Worm (Caenorhabditis elegans) whole organism, young adult: ENCODE data around the gene mrpl-21.
A peak's percentile ranks its signal among the peaks of the same experiment; 100 is the strongest.

Experiments
- B0336.3 ChIP-seq: fragments of 200-800 bp; sonication (Bioruptor generic); IDR thresholded peaks from 2 replicates; pipeline ENCODE4 v1.3.6; 2022; ENCODE audit warnings: missing genetic modification characterization, missing compliant biosample characterization
- D2030.7 ChIP-seq: fragments of 200-800 bp; sonication (Bioruptor generic); IDR thresholded peaks from 2 replicates; pipeline ENCODE4 v1.3.6; 2022; ENCODE audit warnings: missing genetic modification reagents, missing genetic modification characterization, missing compliant biosample characterization
- F22D6.2 ChIP-seq: sonication (generic microtip); optimal IDR thresholded peaks from 2 replicates; lab custom pipeline; 2016; ENCODE audit warnings: mild to moderate bottlenecking, missing genetic modification characterization, missing compliant biosample characterization
- F23B12.7 ChIP-seq: sonication (generic microtip); optimal IDR thresholded peaks from 2 replicates; lab custom pipeline; 2017; ENCODE audit warnings: missing genetic modification characterization, mild to moderate bottlenecking, missing compliant biosample characterization, antibody characterized with exemption, moderate library complexity; ENCODE audit not compliant: insufficient read depth
- F55B11.4 ChIP-seq: sonication (generic microtip); optimal IDR thresholded peaks from 2 replicates; lab custom pipeline; 2016; ENCODE audit warnings: missing compliant biosample characterization, missing genetic modification characterization, borderline replicate concordance; ENCODE audit not compliant: insufficient read depth
- Y56A3A.18 ChIP-seq: fragments of 200-800 bp; sonication (Bioruptor generic); IDR thresholded peaks from 2 replicates; pipeline ENCODE4 v1.3.6; 2022; ENCODE audit warnings: missing genetic modification reagents, missing genetic modification characterization, missing compliant biosample characterization
- Y79H2A.3 ChIP-seq: fragments of 200-800 bp; sonication (Bioruptor generic); conservative IDR thresholded peaks from 2 replicates; pipeline ENCODE4 v1.3.6; 2022; ENCODE audit warnings: missing genetic modification reagents, missing genetic modification characterization, missing compliant biosample characterization
- aptf-2 ChIP-seq: fragments of 200-800 bp; sonication (Bioruptor generic); conservative IDR thresholded peaks from 2 replicates; pipeline ENCODE4 v1.3.6; 2022; ENCODE audit warnings: missing genetic modification reagents, missing genetic modification characterization, missing compliant biosample characterization
- attf-3 ChIP-seq: fragments of 200-800 bp; sonication (Bioruptor generic); conservative IDR thresholded peaks from 2 replicates; pipeline ENCODE4 v1.3.6; 2022; ENCODE audit warnings: missing genetic modification reagents, missing genetic modification characterization, missing compliant biosample characterization
- attf-5 ChIP-seq: fragments of 200-800 bp; sonication (Bioruptor generic); optimal IDR thresholded peaks from 2 replicates; lab custom pipeline; 2018; ENCODE audit warnings: mild to moderate bottlenecking, missing genetic modification characterization, missing compliant biosample characterization
- bed-2 ChIP-seq: fragments of 200-800 bp; sonication (Bioruptor generic); IDR thresholded peaks from 2 replicates; pipeline ENCODE4 v1.3.6; 2022; ENCODE audit warnings: missing genetic modification reagents, missing genetic modification characterization, missing compliant biosample characterization
- cebp-1 ChIP-seq, 2 experiments: fragments of 200-800 bp in 1 of 2; sonication (Bioruptor generic) in 1 of 2; sonication (generic microtip) in 1 of 2; IDR thresholded peaks in 1 of 2; optimal IDR thresholded peaks in 1 of 2; 2 replicates each; pipeline versions ENCODE4 v1.3.6 to Lab custom; 2017 to 2022; ENCODE audit warnings: missing compliant biosample characterization in 2 of 2, missing genetic modification characterization in 2 of 2, mild to moderate bottlenecking in 1 of 2, missing genetic modification reagents in 1 of 2, moderate library complexity in 1 of 2
- ceh-27 ChIP-seq: fragments of 200-800 bp; sonication (Bioruptor generic); optimal IDR thresholded peaks from 2 replicates; lab custom pipeline; 2018; ENCODE audit warnings: mild to moderate bottlenecking, missing genetic modification characterization, moderate library complexity, missing compliant biosample characterization
- die-1 ChIP-seq: sonication (generic microtip); optimal IDR thresholded peaks from 2 replicates; lab custom pipeline; 2016; ENCODE audit warnings: missing genotype, mild to moderate bottlenecking, missing genetic modification characterization, missing compliant biosample characterization
- dpl-1 ChIP-seq: fragments of 150-350 bp; optimal IDR thresholded peaks from 2 replicates; lab custom pipeline; 2014; ENCODE audit warnings: missing biosample characterization, missing genetic modification reagents, missing genetic modification characterization
- egl-44 ChIP-seq: fragments of 200-800 bp; sonication (Bioruptor generic); IDR thresholded peaks from 2 replicates; pipeline ENCODE4 v1.3.6; 2022; ENCODE audit warnings: missing genetic modification reagents, missing genetic modification characterization, missing compliant biosample characterization
- ekl-4 ChIP-seq: fragments of 200-800 bp; sonication (Bioruptor generic); IDR thresholded peaks from 2 replicates; pipeline ENCODE4 v1.3.6; 2022; ENCODE audit warnings: missing genetic modification reagents, missing genetic modification characterization, missing compliant biosample characterization
- gei-17 ChIP-seq: fragments of 200-800 bp; sonication (Bioruptor generic); optimal IDR thresholded peaks from 2 replicates; lab custom pipeline; 2018; ENCODE audit warnings: mild to moderate bottlenecking, missing genetic modification characterization, missing compliant biosample characterization
- hmg-1.2 ChIP-seq: fragments of 200-800 bp; sonication (Bioruptor generic); IDR thresholded peaks from 2 replicates; pipeline ENCODE4 v1.3.6; 2022; ENCODE audit warnings: missing genetic modification reagents, missing genetic modification characterization, missing compliant biosample characterization
- hsf-1 ChIP-seq: fragments of 200-800 bp; sonication (Bioruptor generic); IDR thresholded peaks from 2 replicates; pipeline ENCODE4 v1.3.6; 2022; ENCODE audit warnings: missing genetic modification reagents, missing genetic modification characterization, missing compliant biosample characterization
- let-526 ChIP-seq: fragments of 200-800 bp; sonication (Bioruptor generic); IDR thresholded peaks from 2 replicates; pipeline ENCODE4 v1.3.6; 2022; ENCODE audit warnings: missing genetic modification reagents, missing genetic modification characterization, missing compliant biosample characterization
- let-607 ChIP-seq, 2 experiments: fragments of 200-800 bp in 1 of 2; sonication (Bioruptor generic) in 1 of 2; sonication (generic microtip) in 1 of 2; optimal IDR thresholded peaks; 2 replicates each; lab custom pipeline; 2016 to 2018; ENCODE audit warnings: mild to moderate bottlenecking in 2 of 2, missing compliant biosample characterization in 2 of 2, missing genetic modification characterization in 2 of 2, moderate library complexity in 2 of 2, missing genotype in 1 of 2
- lin-35 ChIP-seq, 3 experiments: fragments of 150-350 bp in 2 of 3; sonication (generic microtip) in 1 of 3; optimal IDR thresholded peaks; 2 replicates each; lab custom pipeline; 2014 to 2018; ENCODE audit warnings: missing biosample characterization in 3 of 3, missing genetic modification characterization in 3 of 3, missing genetic modification reagents in 3 of 3
- lin-54 ChIP-seq: fragments of 200-800 bp; sonication (Bioruptor generic); optimal IDR thresholded peaks from 2 replicates; lab custom pipeline; 2018; ENCODE audit warnings: mild to moderate bottlenecking, missing genetic modification characterization, missing compliant biosample characterization
- lsl-1 ChIP-seq: fragments of 200-800 bp; sonication (Bioruptor generic); optimal IDR thresholded peaks from 2 replicates; lab custom pipeline; 2018; ENCODE audit warnings: mild to moderate bottlenecking, missing genetic modification characterization, moderate library complexity, missing compliant biosample characterization
- lsy-27 ChIP-seq: sonication (generic microtip); optimal IDR thresholded peaks from 2 replicates; lab custom pipeline; 2017; ENCODE audit warnings: missing genetic modification characterization, mild to moderate bottlenecking, missing compliant biosample characterization, antibody characterized with exemption, missing genotype, borderline replicate concordance; ENCODE audit not compliant: insufficient read depth
- madf-6 ChIP-seq: fragments of 200-800 bp; sonication (Bioruptor generic); IDR thresholded peaks from 2 replicates; pipeline ENCODE4 v1.3.6; 2022; ENCODE audit warnings: missing genetic modification reagents, missing genetic modification characterization, missing compliant biosample characterization
- madf-8 ChIP-seq: fragments of 200-800 bp; sonication (Bioruptor generic); conservative IDR thresholded peaks from 2 replicates; pipeline ENCODE4 v1.3.6; 2022; ENCODE audit warnings: missing genetic modification reagents, missing genetic modification characterization, missing compliant biosample characterization
- mxl-1 ChIP-seq: sonication (generic microtip); optimal IDR thresholded peaks from 2 replicates; lab custom pipeline; 2016; ENCODE audit warnings: missing genetic modification characterization, missing compliant biosample characterization
- nfyb-1 ChIP-seq: fragments of 200-800 bp; sonication (Bioruptor generic); IDR thresholded peaks from 2 replicates; pipeline ENCODE4 v1.3.6; 2022; ENCODE audit warnings: missing genetic modification reagents, missing genetic modification characterization, missing compliant biosample characterization
- nhr-120 ChIP-seq: fragments of 200-800 bp; sonication (Bioruptor generic); IDR thresholded peaks from 2 replicates; pipeline ENCODE4 v1.3.6; 2022; ENCODE audit warnings: missing genetic modification characterization, missing compliant biosample characterization
- nhr-80 ChIP-seq: sonication (generic microtip); optimal IDR thresholded peaks from 2 replicates; lab custom pipeline; 2016; ENCODE audit warnings: missing genetic modification characterization, missing compliant biosample characterization
- nhr-90 ChIP-seq: sonication (generic microtip); optimal IDR thresholded peaks from 2 replicates; lab custom pipeline; 2016; ENCODE audit warnings: missing genotype, mild to moderate bottlenecking, missing genetic modification characterization, missing compliant biosample characterization
- pha-4 ChIP-seq: fragments of 150-350 bp; sonication (generic microtip); optimal IDR thresholded peaks from 2 replicates; lab custom pipeline; 2014; ENCODE audit warnings: missing biosample characterization, missing genetic modification reagents, missing genetic modification characterization
- rcor-1 ChIP-seq: fragments of 200-800 bp; sonication (Bioruptor generic); IDR thresholded peaks from 2 replicates; pipeline ENCODE4 v1.3.6; 2022; ENCODE audit warnings: missing genetic modification reagents, missing genetic modification characterization, missing compliant biosample characterization
- rec-8 ChIP-seq, 2 experiments: sonication (generic microtip); optimal IDR thresholded peaks; 2 replicates each; lab custom pipeline; 2016; ENCODE audit warnings: mild to moderate bottlenecking in 2 of 2, missing genetic modification characterization in 2 of 2, missing genetic modification reagents in 2 of 2, missing genotype in 2 of 2, missing biosample characterization in 1 of 2, missing compliant biosample characterization in 1 of 2, moderate library complexity in 1 of 2
- repo-1 ChIP-seq: sonication (generic microtip); optimal IDR thresholded peaks from 2 replicates; lab custom pipeline; 2017; ENCODE audit warnings: mild to moderate bottlenecking, missing genetic modification characterization, missing compliant biosample characterization
- snpc-1.1 ChIP-seq: sonication (generic microtip); optimal IDR thresholded peaks from 2 replicates; lab custom pipeline; 2017; ENCODE audit warnings: missing genetic modification characterization, mild to moderate bottlenecking, missing compliant biosample characterization, antibody characterized with exemption, moderate library complexity, missing genotype, missing genetic modification reagents; ENCODE audit not compliant: insufficient read depth
- snpc-3.4 ChIP-seq: sonication (generic microtip); optimal IDR thresholded peaks from 2 replicates; lab custom pipeline; 2017; ENCODE audit warnings: missing genetic modification characterization, mild to moderate bottlenecking, missing compliant biosample characterization, antibody characterized with exemption, moderate library complexity, missing genotype, missing genetic modification reagents
- snpc-4 ChIP-seq, 5 experiments: fragments of 150-350 bp in 1 of 5; sonication (generic microtip) in 4 of 5; optimal IDR thresholded peaks; 2 replicates each; lab custom pipeline; 2014 to 2018; ENCODE audit warnings: missing genetic modification characterization in 5 of 5, missing biosample characterization in 3 of 5, antibody characterized with exemption in 2 of 5, mild to moderate bottlenecking in 2 of 5, missing compliant biosample characterization in 2 of 5, missing genotype in 2 of 5, moderate library complexity in 2 of 5, missing genetic modification reagents in 1 of 5
- tbp1 ChIP-seq: fragments of 200-800 bp; sonication (Bioruptor generic); optimal IDR thresholded peaks from 2 replicates; lab custom pipeline; 2018; ENCODE audit warnings: mild to moderate bottlenecking, missing genetic modification characterization, missing compliant biosample characterization
- tlf-1 ChIP-seq: fragments of 200-800 bp; sonication (Bioruptor generic); optimal IDR thresholded peaks from 2 replicates; lab custom pipeline; 2018; ENCODE audit warnings: mild to moderate bottlenecking, missing genetic modification characterization, missing compliant biosample characterization
- xnd-1 ChIP-seq: sonication (generic microtip); optimal IDR thresholded peaks from 2 replicates; lab custom pipeline; 2016; ENCODE audit warnings: missing genotype, missing genetic modification reagents, missing genetic modification characterization, missing compliant biosample characterization
- ztf-6 ChIP-seq: fragments of 200-800 bp; sonication (Bioruptor generic); IDR thresholded peaks from 2 replicates; pipeline ENCODE4 v1.3.6; 2022; ENCODE audit warnings: missing genetic modification reagents, missing genetic modification characterization, missing compliant biosample characterization

mrpl-21 gene

DNA sequence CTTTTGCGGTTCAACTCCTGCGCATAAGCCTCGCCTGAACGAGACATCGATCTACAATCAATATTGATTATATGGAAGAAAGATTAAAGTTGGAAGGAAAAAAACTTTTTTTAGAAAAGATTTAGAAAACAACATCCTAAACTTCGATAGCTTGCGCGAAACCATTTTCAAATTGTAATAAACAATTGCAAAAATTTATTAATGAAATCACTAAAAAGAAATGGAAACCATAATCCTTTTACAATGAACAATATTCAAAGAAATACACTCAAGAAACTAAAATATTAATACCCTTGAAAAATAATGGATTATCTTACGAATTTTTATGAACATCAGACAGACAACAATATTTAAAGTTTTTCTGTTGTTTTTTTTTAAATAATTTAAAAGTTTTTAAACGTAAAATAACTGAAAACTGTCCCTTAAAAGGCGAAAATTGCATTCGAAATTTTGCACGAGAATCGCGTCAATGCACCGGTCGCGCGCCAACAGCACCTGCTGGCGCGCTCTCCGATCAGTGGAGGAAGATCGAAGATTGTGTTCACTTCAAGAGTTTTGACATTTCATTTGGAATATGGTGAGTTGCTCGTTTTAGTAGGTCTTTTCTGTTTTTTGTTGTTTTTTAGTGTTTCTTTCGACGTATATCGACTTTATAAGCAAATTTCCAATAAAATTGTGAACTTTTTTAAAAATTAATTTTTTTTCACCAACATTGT lies 26.0 kb upstream of the mrpl-21 start, which contains the start of the genes sftb-1 and R10E4.1:
TSS of gene sftb-1 (minus strand) at position 51 of the 716 bp plus-strand sequence.
TSS of gene R10E4.1 (plus strand) at position 524 of the 716 bp plus-strand sequence.
- TF ChIP-seq nhr-90 (tag; lab: Kevin White, UChicago) (no peak), lin-54 (peak; percentile 59), tlf-1 (GFP tag; lab: Kevin White, UChicago) (no peak), attf-5 (GFP tag; lab: Kevin White, UChicago) (peak; percentile 36), nhr-80 (peak; percentile 23), gei-17 (GFP tag; lab: Kevin White, UChicago) (no peak), pha-4 (tag; lab: Kevin White, UChicago) (no peak), madf-8 (GFP tag; lab: Robert Waterston, UW) (no peak; the same call in 1 of the 2 replicates), D2030.7 (GFP tag; lab: Robert Waterston, UW) (0 out of 2 replicates have a peak, but pooled peaks have one; percentile 12), tbp1 (GFP tag; lab: Kevin White, UChicago) (peak; percentile 39), ekl-4 (no peak), ceh-27 (GFP tag; lab: Kevin White, UChicago) (no peak), lsy-27 (peak; percentile 5), attf-3 (no peak), hsf-1 (GFP tag; lab: Robert Waterston, UW) (no peak), die-1 (no peak), mxl-1 (tag; lab: Kevin White, UChicago) (no peak), cebp-1 (GFP tag; IDR thresholded peaks at IDR 0.05; lab: Robert Waterston, UW) (no peak), cebp-1 (tag; optimal IDR thresholded peaks at IDR 0.05; lab: Kevin White, UChicago) (peak; percentile 61), xnd-1 (tag; lab: Kevin White, UChicago) (no peak), lsl-1 (GFP tag; lab: Kevin White, UChicago) (peak; percentile 31), let-526 (no peak), dpl-1 (GFP tag; lab: Kevin White, UChicago) (peak; percentile 44), snpc-4 (GFP tag; optimal IDR thresholded peaks at IDR 0.05; lab: Kevin White, UChicago) (peak; percentile 14), snpc-4 (tag; optimal IDR thresholded peaks at IDR 0.05; lab: Kevin White, UChicago) (peak in 3 of 4 experiments; percentile 24 to 40 (median 37)), F23B12.7 (peak; percentile 27), repo-1 (tag; lab: Kevin White, UChicago) (peak; percentile 15), rcor-1 (GFP tag; lab: Robert Waterston, UW) (peak; percentile 40; the same call in 1 of the 2 replicates), snpc-1.1 (tag; lab: Kevin White, UChicago) (no peak), F22D6.2 (no peak), nfyb-1 (GFP tag; lab: Robert Waterston, UW) (0 out of 2 replicates have a peak, but pooled peaks have one; percentile 21), snpc-3.4 (tag; lab: Kevin White, UChicago) (no peak), B0336.3 (GFP tag; lab: Robert Waterston, UW) (peak; percentile 41; the same call in 1 of the 2 replicates), hmg-1.2 (GFP tag; lab: Robert Waterston, UW) (0 out of 2 replicates have a peak, but pooled peaks have one; percentile 13), lin-35 (GFP tag; optimal IDR thresholded peaks at IDR 0.05; lab: Kevin White, UChicago) (peak in 1 of 3 experiments; percentile 66), ztf-6 (GFP tag; lab: Robert Waterston, UW) (no peak), F55B11.4 (no peak), let-607 (tag; optimal IDR thresholded peaks at IDR 0.05; lab: Kevin White, UChicago) (no peak), Y79H2A.3 (GFP tag; lab: Robert Waterston, UW) (no peak), bed-2 (GFP tag; lab: Robert Waterston, UW) (no peak), aptf-2 (GFP tag; lab: Robert Waterston, UW) (no peak), rec-8 (tag; optimal IDR thresholded peaks at IDR 0.05; lab: Kevin White, UChicago) (no peak), madf-6 (peak; percentile 63), egl-44 (no peak), nhr-120 (no peak), Y56A3A.18 (no peak)
